Worm (Caenorhabditis elegans) whole organism, L1 larva: ENCODE measurements around the gene srh-74.

Experiments
- C34B4.2 ChIP-seq: sonication (generic microtip); optimal IDR thresholded peaks from 2 replicates; lab custom pipeline; 2017; ENCODE audit warnings: mild to moderate bottlenecking, missing genetic modification characterization, missing compliant biosample characterization
- F16B12.6 ChIP-seq: fragments of 150-350 bp; optimal IDR thresholded peaks from 2 replicates; lab custom pipeline; 2014; ENCODE audit warnings: missing biosample characterization, missing genetic modification characterization
- Y116A8C.19 ChIP-seq: sonication (generic microtip); optimal IDR thresholded peaks from 2 replicates; lab custom pipeline; 2016; ENCODE audit warnings: missing compliant biosample characterization, missing genetic modification characterization, borderline replicate concordance
- aha-1 ChIP-seq: fragments of 150-350 bp; optimal IDR thresholded peaks from 2 replicates; lab custom pipeline; 2014; ENCODE audit warnings: missing biosample characterization, missing genetic modification characterization
- alr-1 ChIP-seq: fragments of 200-800 bp; sonication (Bioruptor generic); optimal IDR thresholded peaks from 2 replicates; lab custom pipeline; 2018; ENCODE audit warnings: borderline replicate concordance, mild to moderate bottlenecking, missing genetic modification characterization, missing compliant biosample characterization
- ama-1 ChIP-seq: fragments of 150-350 bp; optimal IDR thresholded peaks from 2 replicates; lab custom pipeline; 2014
- blmp-1 ChIP-seq: fragments of 150-350 bp; optimal IDR thresholded peaks from 2 replicates; lab custom pipeline; 2014; ENCODE audit warnings: missing biosample characterization, missing genetic modification characterization
- ceh-63 ChIP-seq: fragments of 200-800 bp; sonication (Bioruptor generic); optimal IDR thresholded peaks from 2 replicates; lab custom pipeline; 2018; ENCODE audit warnings: mild to moderate bottlenecking, missing genetic modification characterization, missing compliant biosample characterization
- ceh-82 ChIP-seq, 3 experiments: fragments of 150-350 bp in 1 of 3; sonication (generic microtip) in 2 of 3; optimal IDR thresholded peaks; 2 replicates each; lab custom pipeline; 2014 to 2017; ENCODE audit warnings: missing biosample characterization in 3 of 3, missing genetic modification characterization in 3 of 3
- ceh-90 ChIP-seq: sonication (generic microtip); optimal IDR thresholded peaks from 2 replicates; lab custom pipeline; 2016; ENCODE audit warnings: missing genetic modification characterization, missing compliant biosample characterization
- ces-1 ChIP-seq: fragments of 150-350 bp; optimal IDR thresholded peaks from 2 replicates; lab custom pipeline; 2014; ENCODE audit warnings: missing biosample characterization, missing genetic modification reagents, missing genetic modification characterization
- efl-1 ChIP-seq, 4 experiments: fragments of 150-350 bp; optimal IDR thresholded peaks in 3 of 4; peaks in 1 of 4; 1 replicate in 1 of 4; 2 replicates in 3 of 4; lab custom pipeline; 2014; ENCODE audit warnings: missing biosample characterization in 2 of 4, missing genetic modification characterization in 2 of 4, missing genetic modification reagents in 2 of 4
- efl-3 ChIP-seq: fragments of 200-800 bp; sonication (Bioruptor generic); optimal IDR thresholded peaks from 2 replicates; lab custom pipeline; 2018; ENCODE audit warnings: mild to moderate bottlenecking, missing genetic modification characterization, missing compliant biosample characterization
- elt-2 ChIP-seq: sonication (generic microtip); optimal IDR thresholded peaks from 2 replicates; lab custom pipeline; 2016; ENCODE audit warnings: missing genetic modification characterization, mild to moderate bottlenecking, inconsistent platforms, missing compliant biosample characterization, missing genetic modification reagents
- elt-3 ChIP-seq, 6 experiments: fragments of 150-350 bp in 1 of 6; sonication (generic microtip); optimal IDR thresholded peaks; 2 replicates each; lab custom pipeline; 2017 to 2018; ENCODE audit warnings: missing biosample characterization in 6 of 6, missing genetic modification characterization in 6 of 6, inconsistent platforms in 1 of 6
- hlh-4 ChIP-seq: sonication (generic microtip); optimal IDR thresholded peaks from 2 replicates; lab custom pipeline; 2016; ENCODE audit warnings: mild to moderate bottlenecking, missing genetic modification characterization, missing compliant biosample characterization
- hpl-2 ChIP-seq: fragments of 150-350 bp; optimal IDR thresholded peaks from 2 replicates; lab custom pipeline; 2014; ENCODE audit warnings: missing biosample characterization, missing genetic modification reagents, missing genetic modification characterization
- irx-1 ChIP-seq: sonication (generic microtip); optimal IDR thresholded peaks from 2 replicates; lab custom pipeline; 2016; ENCODE audit warnings: missing genetic modification characterization, missing compliant biosample characterization
- lin-13 ChIP-seq: fragments of 150-350 bp; optimal IDR thresholded peaks from 2 replicates; lab custom pipeline; 2014; ENCODE audit warnings: missing biosample characterization, missing genetic modification reagents, missing genetic modification characterization
- lin-14 ChIP-seq: fragments of 200-800 bp; sonication (Bioruptor generic); optimal IDR thresholded peaks from 2 replicates; lab custom pipeline; 2018; ENCODE audit warnings: mild to moderate bottlenecking, missing genetic modification characterization, moderate library complexity, missing compliant biosample characterization
- lin-15B ChIP-seq: fragments of 150-350 bp; sonication (generic microtip); optimal IDR thresholded peaks from 3 replicates; lab custom pipeline; 2014; ENCODE audit warnings: missing biosample characterization, missing genetic modification characterization
- lin-35 ChIP-seq, 2 experiments: fragments of 150-350 bp; optimal IDR thresholded peaks; 2 replicates each; lab custom pipeline; 2014; ENCODE audit warnings: missing biosample characterization in 2 of 2, missing genetic modification characterization in 2 of 2, missing genetic modification reagents in 2 of 2
- lin-39 ChIP-seq: fragments of 150-350 bp; optimal IDR thresholded peaks from 2 replicates; lab custom pipeline; 2014; ENCODE audit warnings: missing biosample characterization, missing genetic modification reagents, missing genetic modification characterization
- mdl-1 ChIP-seq, 2 experiments: fragments of 150-350 bp; optimal IDR thresholded peaks; 2 replicates each; lab custom pipeline; 2014 to 2017; ENCODE audit warnings: missing biosample characterization in 2 of 2, missing genetic modification characterization in 2 of 2, inconsistent platforms in 1 of 2
- mep-1 ChIP-seq: fragments of 150-350 bp; optimal IDR thresholded peaks from 2 replicates; lab custom pipeline; 2014; ENCODE audit warnings: missing biosample characterization, missing genetic modification characterization
- nhr-19 ChIP-seq: fragments of 200-800 bp; sonication (Bioruptor generic); conservative IDR thresholded peaks from 2 replicates; pipeline ENCODE4 v1.3.6; 2022; ENCODE audit warnings: missing genetic modification characterization, missing compliant biosample characterization
- nhr-20 ChIP-seq: sonication (generic microtip); optimal IDR thresholded peaks from 2 replicates; lab custom pipeline; 2016; ENCODE audit warnings: mild to moderate bottlenecking, missing genetic modification characterization, missing compliant biosample characterization
- nhr-71 ChIP-seq: sonication (generic microtip); optimal IDR thresholded peaks from 2 replicates; lab custom pipeline; 2016; ENCODE audit warnings: mild to moderate bottlenecking, missing genetic modification characterization, moderate library complexity, missing compliant biosample characterization
- nhr-77 ChIP-seq: fragments of 150-350 bp; optimal IDR thresholded peaks from 2 replicates; lab custom pipeline; 2014; ENCODE audit warnings: missing biosample characterization, missing genetic modification characterization
- nhr-85 ChIP-seq: sonication (generic microtip); peaks from one replicate; lab custom pipeline; 2016; ENCODE audit warnings: missing genetic modification characterization, inconsistent platforms, missing compliant biosample characterization
- nhr-90 ChIP-seq: sonication (generic microtip); optimal IDR thresholded peaks from 2 replicates; lab custom pipeline; 2016; ENCODE audit warnings: mild to moderate bottlenecking, missing genetic modification characterization, missing compliant biosample characterization; ENCODE audit not compliant: poor library complexity
- pax-3 ChIP-seq: fragments of 200-800 bp; sonication (Bioruptor generic); optimal IDR thresholded peaks from 2 replicates; lab custom pipeline; 2018; ENCODE audit warnings: mild to moderate bottlenecking, missing genetic modification characterization, moderate library complexity, missing compliant biosample characterization
- pqm-1 ChIP-seq: sonication (generic microtip); optimal IDR thresholded peaks from 3 replicates; lab custom pipeline; 2017; ENCODE audit warnings: missing biosample characterization, missing genetic modification characterization
- rnt-1 ChIP-seq: sonication (generic microtip); optimal IDR thresholded peaks from 2 replicates; lab custom pipeline; 2016; ENCODE audit warnings: mild to moderate bottlenecking, missing genetic modification characterization, moderate library complexity, missing compliant biosample characterization
- skn-1 ChIP-seq: fragments of 150-350 bp; optimal IDR thresholded peaks from 2 replicates; lab custom pipeline; 2014; ENCODE audit warnings: missing biosample characterization, missing genetic modification characterization
- snu-23 ChIP-seq: sonication (generic microtip); optimal IDR thresholded peaks from 2 replicates; lab custom pipeline; 2016; ENCODE audit warnings: missing genetic modification characterization, missing compliant biosample characterization
- sptf-1 ChIP-seq: fragments of 150-350 bp; optimal IDR thresholded peaks from 2 replicates; lab custom pipeline; 2014; ENCODE audit warnings: missing biosample characterization, missing genetic modification characterization
- sup-37 ChIP-seq: fragments of 200-800 bp; sonication (Bioruptor generic); optimal IDR thresholded peaks from 2 replicates; lab custom pipeline; 2018; ENCODE audit warnings: mild to moderate bottlenecking, missing genetic modification characterization, missing compliant biosample characterization
- tlp-1 ChIP-seq: fragments of 150-350 bp; optimal IDR thresholded peaks from 2 replicates; lab custom pipeline; 2014; ENCODE audit warnings: missing biosample characterization, missing genetic modification characterization
- unc-30 ChIP-seq: sonication (generic microtip); optimal IDR thresholded peaks from 2 replicates; lab custom pipeline; 2017; ENCODE audit warnings: missing biosample characterization, missing genetic modification characterization
- unc-98 ChIP-seq: fragments of 200-800 bp; sonication (Bioruptor generic); IDR thresholded peaks from 2 replicates; pipeline ENCODE4 v1.3.6; 2022; ENCODE audit warnings: missing genetic modification characterization, missing compliant biosample characterization
- zip-4 ChIP-seq: fragments of 200-800 bp; sonication (Bioruptor generic); optimal IDR thresholded peaks from 2 replicates; lab custom pipeline; 2018; ENCODE audit warnings: mild to moderate bottlenecking, missing genetic modification characterization, moderate library complexity, missing compliant biosample characterization
- ztf-4 ChIP-seq: fragments of 150-350 bp; optimal IDR thresholded peaks from 2 replicates; lab custom pipeline; 2014; ENCODE audit warnings: missing biosample characterization, missing genetic modification characterization

The srh-74 gene

ce11 chrV:11063115-11063514 is 14.5 kb upstream of the srh-74 start, which contains the start of gene T04C12.9:
Gene T04C12.9 (minus strand): TSS chrV:11063215.
- TF ChIP-seq nhr-90 (tag; lab: Kevin White, UChicago) (no peak), hpl-2 (GFP tag; lab: Kevin White, UChicago) (no peak), irx-1 (tag; lab: Kevin White, UChicago) (no peak), F16B12.6 (tag; lab: Kevin White, UChicago) (no peak), nhr-71 (no peak)

- TF ChIP-seq sptf-1 (no peak), ceh-82 (tag; optimal IDR thresholded peaks at IDR 0.05; lab: Kevin White, UChicago) (no peak), aha-1 (tag; lab: Kevin White, UChicago) (no peak), nhr-19 (GFP tag; lab: Robert Waterston, UW) (no peak), hlh-4 (tag; lab: Kevin White, UChicago) (no peak), zip-4 (GFP tag; lab: Kevin White, UChicago) (no peak), elt-2 (tag; lab: Kevin White, UChicago) (no peak), mdl-1 (tag; optimal IDR thresholded peaks at IDR 0.05; lab: Kevin White, UChicago) (no peak), nhr-20 (tag; lab: Kevin White, UChicago) (peak; percentile 36), nhr-77 (tag; lab: Kevin White, UChicago) (no peak), tlp-1 (no peak), unc-30 (tag; lab: Kevin White, UChicago) (no peak), lin-35 (GFP tag; optimal IDR thresholded peaks at IDR 0.05; lab: Kevin White, UChicago) (peak in 1 of 2 experiments; percentile 15), C34B4.2 (no peak), sup-37 (GFP tag; lab: Kevin White, UChicago) (no peak), pax-3 (no peak), ztf-4 (tag; lab: Kevin White, UChicago) (no peak), mep-1 (tag; lab: Kevin White, UChicago) (peak; percentile 23), snu-23 (GFP tag; lab: Kevin White, UChicago) (peak; percentile 40), nhr-85 (peak; percentile 70), F16B12.6 (tag; lab: Kevin White, UChicago) (no peak), ces-1 (no peak), ceh-63 (no peak), Y116A8C.19 (tag; lab: Kevin White, UChicago) (no peak), skn-1 (tag; lab: Kevin White, UChicago) (no peak), elt-3 (tag; optimal IDR thresholded peaks at IDR 0.05; lab: Kevin White, UChicago) (no peak), lin-15B (tag; lab: Kevin White, UChicago) (no peak), lin-13 (no peak), rnt-1 (no peak), pqm-1 (tag; lab: Kevin White, UChicago) (no peak), blmp-1 (tag; lab: Kevin White, UChicago) (peak; percentile 90), unc-98 (GFP tag; lab: Robert Waterston, UW) (no peak), lin-39 (tag; lab: Kevin White, UChicago) (no peak), alr-1 (no peak), nhr-71 (peak; percentile 12), ceh-90 (no peak), lin-14 (GFP tag; lab: Kevin White, UChicago) (peak; percentile 62), efl-3 (GFP tag; lab: Kevin White, UChicago) (no peak), ama-1 (no peak), efl-1 (optimal IDR thresholded peaks at IDR 0.05; lab: Kevin White, UChicago) (no peak), efl-1 (GFP tag; optimal IDR thresholded peaks at IDR 0.05 in 1 of 2; lab: Kevin White, UChicago) (no peak)
Measured at ce11 chrV:11061887-11062286, 13.3 kb upstream of the srh-74 start.
